Fruit fly (Drosophila melanogaster) whole organism, embryonic: Measurements from ENCODE around the gene Megf8.

Experiments used
- Asciz ChIP-seq: fragments of 200-800 bp; sonication (Bioruptor generic); optimal IDR thresholded peaks from 2 replicates; lab custom pipeline; 2017; ENCODE audit warnings: missing biosample characterization, mild to moderate bottlenecking, missing genetic modification characterization, missing genetic modification reagents
- Atf-2 ChIP-seq: fragments of 200-800 bp; sonication (Bioruptor generic); optimal IDR thresholded peaks from 2 replicates; lab custom pipeline; 2016; ENCODE audit warnings: missing biosample characterization, missing genetic modification characterization
- Awh ChIP-seq: fragments of 200-800 bp; sonication (Bioruptor generic); IDR thresholded peaks from 2 replicates; pipeline ENCODE4, ENCODE4 v1.3.6; 2022; ENCODE audit warnings: missing biosample characterization, missing genetic modification characterization
- B-H2 ChIP-seq: fragments of 200-800 bp; sonication (Bioruptor generic); optimal IDR thresholded peaks from 2 replicates; lab custom pipeline; 2018; ENCODE audit warnings: missing biosample characterization, mild to moderate bottlenecking, missing genetic modification characterization
- CG1024 ChIP-seq: fragments of 200-800 bp; sonication (Bioruptor generic); IDR thresholded peaks from 2 replicates; pipeline ENCODE4 v1.3.6; 2022; ENCODE audit warnings: missing biosample characterization, missing genetic modification characterization
- CG11696 ChIP-seq: fragments of 200-800 bp; sonication (Bioruptor generic); IDR thresholded peaks from 2 replicates; pipeline ENCODE4 v1.3.6; 2022; ENCODE audit warnings: missing biosample characterization, missing genetic modification characterization
- CG12104 ChIP-seq: fragments of 200-800 bp; sonication (Bioruptor generic); optimal IDR thresholded peaks from 3 replicates; lab custom pipeline; 2016; ENCODE audit warnings: missing biosample characterization, missing genetic modification characterization
- CG13424 ChIP-seq: fragments of 200-800 bp; sonication (Bioruptor generic); optimal IDR thresholded peaks from 2 replicates; lab custom pipeline; 2019; ENCODE audit warnings: missing biosample characterization, mild to moderate bottlenecking, missing genetic modification characterization, moderate library complexity
- CG13775 ChIP-seq: fragments of 200-800 bp; sonication (Bioruptor generic); optimal IDR thresholded peaks from 3 replicates; lab custom pipeline; 2017; ENCODE audit warnings: missing biosample characterization, mild to moderate bottlenecking, missing genetic modification characterization
- CG14965 ChIP-seq: fragments of 200-800 bp; sonication (Bioruptor generic); optimal IDR thresholded peaks from 2 replicates; lab custom pipeline; 2016; ENCODE audit warnings: missing biosample characterization, missing genetic modification characterization, borderline replicate concordance
- CG1529 ChIP-seq: fragments of 200-800 bp; sonication (Bioruptor generic); optimal IDR thresholded peaks from 3 replicates; lab custom pipeline; 2018; ENCODE audit warnings: missing biosample characterization, missing genetic modification characterization
- CG17802 ChIP-seq: fragments of 200-800 bp; sonication (Bioruptor generic); optimal IDR thresholded peaks from 2 replicates; lab custom pipeline; 2018; ENCODE audit warnings: missing biosample characterization, mild to moderate bottlenecking, missing genetic modification characterization, moderate library complexity
- CG18599 ChIP-seq: fragments of 200-800 bp; sonication (Bioruptor generic); optimal IDR thresholded peaks from 3 replicates; lab custom pipeline; 2017; ENCODE audit warnings: missing biosample characterization, missing genetic modification characterization, mild to moderate bottlenecking, moderate library complexity, missing genetic modification reagents
- CG18619 ChIP-seq: fragments of 200-800 bp; sonication (Bioruptor generic); optimal IDR thresholded peaks from 3 replicates; lab custom pipeline; 2017; ENCODE audit warnings: missing biosample characterization, mild to moderate bottlenecking, missing genetic modification characterization
- CG3163 ChIP-seq: fragments of 200-800 bp; sonication (Bioruptor generic); optimal IDR thresholded peaks from 3 replicates; lab custom pipeline; 2016; ENCODE audit warnings: missing biosample characterization, missing genetic modification characterization
- CG32532 ChIP-seq: fragments of 200-800 bp; sonication (Bioruptor generic); IDR thresholded peaks from 2 replicates; pipeline ENCODE4 v1.3.6; 2022; ENCODE audit warnings: missing biosample characterization, missing genetic modification characterization
- CG3847 ChIP-seq: fragments of 200-800 bp; sonication (Bioruptor generic); IDR thresholded peaks from 2 replicates; pipeline ENCODE4 v1.3.6; 2022; ENCODE audit warnings: missing biosample characterization, missing genetic modification characterization
- CG7745 ChIP-seq: fragments of 200-800 bp; sonication (Bioruptor generic); optimal IDR thresholded peaks from 2 replicates; lab custom pipeline; 2018; ENCODE audit warnings: missing biosample characterization, mild to moderate bottlenecking, missing genetic modification characterization, moderate library complexity
- CG8281 ChIP-seq: fragments of 200-800 bp; sonication (Bioruptor generic); optimal IDR thresholded peaks from 2 replicates; lab custom pipeline; 2018; ENCODE audit warnings: missing biosample characterization, mild to moderate bottlenecking, missing genetic modification characterization, moderate library complexity
- CG9609 ChIP-seq: fragments of 200-800 bp; sonication (Bioruptor generic); optimal IDR thresholded peaks from 3 replicates; lab custom pipeline; 2016; ENCODE audit warnings: missing biosample characterization, missing genetic modification characterization
- Chrac-16 ChIP-seq: fragments of 200-800 bp; sonication (Bioruptor generic); optimal IDR thresholded peaks from 3 replicates; lab custom pipeline; 2016; ENCODE audit warnings: missing biosample characterization, missing genetic modification characterization
- Drgx ChIP-seq: fragments of 200-800 bp; sonication (Bioruptor generic); IDR thresholded peaks from 2 replicates; pipeline ENCODE4 v1.3.6; 2022; ENCODE audit warnings: missing biosample characterization, missing genetic modification characterization
- Eip74EF ChIP-seq, 2 experiments: fragments of 200-800 bp in 1 of 2; fragments of >200 bp in 1 of 2; sonication (Bioruptor generic) in 1 of 2; optimal IDR thresholded peaks; 2 replicates each; lab custom pipeline; 2017 to 2019; ENCODE audit warnings: missing biosample characterization in 2 of 2, missing genetic modification characterization in 2 of 2, mild to moderate bottlenecking in 1 of 2, moderate library complexity in 1 of 2
- Ets65A ChIP-seq: fragments of 200-800 bp; sonication (Bioruptor generic); peaks from one replicate; lab custom pipeline; 2016; ENCODE audit warnings: missing biosample characterization, missing genetic modification characterization
- HLH4C ChIP-seq: fragments of 200-800 bp; sonication (Bioruptor generic); IDR thresholded peaks from 3 replicates; pipeline ENCODE4 v1.3.6; 2022; ENCODE audit warnings: missing biosample characterization, missing genetic modification characterization; ENCODE audit not compliant: partially characterized antibody
- Hand ChIP-seq: fragments of 200-800 bp; sonication (Bioruptor generic); optimal IDR thresholded peaks from 2 replicates; lab custom pipeline; 2017; ENCODE audit warnings: mild to moderate bottlenecking, missing biosample characterization, missing genetic modification reagents, missing genetic modification characterization
- Hmx ChIP-seq: fragments of 200-800 bp; sonication (Bioruptor generic); optimal IDR thresholded peaks from 2 replicates; lab custom pipeline; 2016; ENCODE audit warnings: missing biosample characterization, missing genetic modification characterization
- Hr3 ChIP-seq: fragments of 200-800 bp; sonication (Bioruptor generic); optimal IDR thresholded peaks from 3 replicates; lab custom pipeline; 2016; ENCODE audit warnings: missing biosample characterization, missing genetic modification characterization
- Hr78 ChIP-seq, 2 experiments: fragments of 200-800 bp in 1 of 2; fragments of >200 bp in 1 of 2; sonication (Bioruptor generic) in 1 of 2; optimal IDR thresholded peaks; 2 replicates each; lab custom pipeline; 2017 to 2019; ENCODE audit warnings: missing biosample characterization in 2 of 2, missing genetic modification characterization in 2 of 2, mild to moderate bottlenecking in 1 of 2, moderate library complexity in 1 of 2
- MBD-R2 ChIP-seq: fragments of 200-800 bp; sonication (Bioruptor generic); IDR thresholded peaks from 2 replicates; pipeline ENCODE4 v1.3.6; 2022; ENCODE audit warnings: missing biosample characterization, missing genetic modification characterization
- Myb ChIP-seq: fragments of 200-800 bp; sonication (Bioruptor generic); optimal IDR thresholded peaks from 2 replicates; lab custom pipeline; 2016; ENCODE audit warnings: missing biosample characterization, missing genetic modification characterization
- Neu2 ChIP-seq: fragments of 200-800 bp; sonication (Bioruptor generic); optimal IDR thresholded peaks from 3 replicates; lab custom pipeline; 2016; ENCODE audit warnings: missing biosample characterization, missing genetic modification characterization, borderline replicate concordance
- Rfx ChIP-seq: fragments of 200-800 bp; sonication (Bioruptor generic); IDR thresholded peaks from 2 replicates; pipeline ENCODE4 v1.3.6; 2022; ENCODE audit warnings: missing biosample characterization, missing genetic modification characterization
- Spps ChIP-seq: fragments of 200-800 bp; sonication (Bioruptor generic); optimal IDR thresholded peaks from 2 replicates; lab custom pipeline; 2018; ENCODE audit warnings: missing biosample characterization, mild to moderate bottlenecking, missing genetic modification characterization
- Sry-β ChIP-seq: fragments of 200-800 bp; sonication (Bioruptor generic); optimal IDR thresholded peaks from 2 replicates; lab custom pipeline; 2018; ENCODE audit warnings: missing biosample characterization, mild to moderate bottlenecking, missing genetic modification characterization, moderate library complexity
- Tbp ChIP-seq: fragments of >200 bp; optimal IDR thresholded peaks from 2 replicates; lab custom pipeline; 2018; ENCODE audit warnings: missing biosample characterization, missing genetic modification characterization
- Xrp1 ChIP-seq: fragments of 200-800 bp; sonication (Bioruptor generic); IDR thresholded peaks from 2 replicates; pipeline ENCODE4 v1.3.6; 2022; ENCODE audit warnings: missing biosample characterization, missing genetic modification characterization
- ase ChIP-seq: fragments of 200-800 bp; sonication (Bioruptor generic); IDR thresholded peaks from 3 replicates; pipeline ENCODE4 v1.3.6; 2022; ENCODE audit warnings: missing biosample characterization, missing genetic modification characterization
- cg ChIP-seq: fragments of 200-800 bp; sonication (Bioruptor generic); optimal IDR thresholded peaks from 3 replicates; lab custom pipeline; 2019; ENCODE audit warnings: missing biosample characterization, mild to moderate bottlenecking, missing genetic modification characterization, moderate library complexity
- eyg ChIP-seq: fragments of 200-800 bp; sonication (Bioruptor generic); optimal IDR thresholded peaks from 3 replicates; lab custom pipeline; 2016; ENCODE audit warnings: missing biosample characterization, missing genetic modification characterization
- hb ChIP-seq: fragments of 200-800 bp; sonication (Bioruptor generic); IDR thresholded peaks from 3 replicates; pipeline ENCODE4 v1.3.6; 2022; ENCODE audit warnings: missing biosample characterization, missing genetic modification characterization; ENCODE audit not compliant: partially characterized antibody
- lilli ChIP-seq: fragments of 200-800 bp; sonication (Bioruptor generic); optimal IDR thresholded peaks from 3 replicates; lab custom pipeline; 2016; ENCODE audit warnings: missing biosample characterization, missing genetic modification characterization
- mirr ChIP-seq: fragments of 200-800 bp; sonication (Bioruptor generic); optimal IDR thresholded peaks from 3 replicates; lab custom pipeline; 2018; ENCODE audit warnings: missing biosample characterization, mild to moderate bottlenecking, missing genetic modification characterization
- prd ChIP-seq, 3 experiments: fragments of >200 bp in 2 of 3; fragments of 200-800 bp in 1 of 3; sonication (Bioruptor generic) in 1 of 3; optimal IDR thresholded peaks in 2 of 3; IDR thresholded peaks in 1 of 3; 2 replicates in 2 of 3; 3 replicates in 1 of 3; pipeline versions ENCODE4 v1.3.6 to Lab custom; 2017 to 2022; ENCODE audit warnings: missing biosample characterization in 1 of 3, missing genetic modification characterization in 1 of 3
- sc ChIP-seq, 3 experiments: fragments of >200 bp in 2 of 3; fragments of 200-800 bp in 1 of 3; sonication (Bioruptor generic) in 1 of 3; optimal IDR thresholded peaks; 2 replicates in 2 of 3; 3 replicates in 1 of 3; lab custom pipeline; 2017; ENCODE audit warnings: mild to moderate bottlenecking in 1 of 3, missing biosample characterization in 1 of 3, missing genetic modification characterization in 1 of 3, missing genetic modification reagents in 1 of 3
- ssp ChIP-seq: fragments of 200-800 bp; sonication (Bioruptor generic); IDR thresholded peaks from 2 replicates; pipeline ENCODE4 v1.3.6; 2022; ENCODE audit warnings: missing biosample characterization, missing genetic modification characterization
- ttk ChIP-seq: fragments of 200-800 bp; sonication (Bioruptor generic); IDR thresholded peaks from 2 replicates; pipeline ENCODE4 v2.1.2; 2022; ENCODE audit warnings: missing biosample characterization, missing genetic modification characterization
- usp ChIP-seq: fragments of >200 bp; optimal IDR thresholded peaks from 2 replicates; lab custom pipeline; 2017; ENCODE audit warnings: missing biosample characterization, missing genetic modification characterization

Gene Megf8

DNA sequence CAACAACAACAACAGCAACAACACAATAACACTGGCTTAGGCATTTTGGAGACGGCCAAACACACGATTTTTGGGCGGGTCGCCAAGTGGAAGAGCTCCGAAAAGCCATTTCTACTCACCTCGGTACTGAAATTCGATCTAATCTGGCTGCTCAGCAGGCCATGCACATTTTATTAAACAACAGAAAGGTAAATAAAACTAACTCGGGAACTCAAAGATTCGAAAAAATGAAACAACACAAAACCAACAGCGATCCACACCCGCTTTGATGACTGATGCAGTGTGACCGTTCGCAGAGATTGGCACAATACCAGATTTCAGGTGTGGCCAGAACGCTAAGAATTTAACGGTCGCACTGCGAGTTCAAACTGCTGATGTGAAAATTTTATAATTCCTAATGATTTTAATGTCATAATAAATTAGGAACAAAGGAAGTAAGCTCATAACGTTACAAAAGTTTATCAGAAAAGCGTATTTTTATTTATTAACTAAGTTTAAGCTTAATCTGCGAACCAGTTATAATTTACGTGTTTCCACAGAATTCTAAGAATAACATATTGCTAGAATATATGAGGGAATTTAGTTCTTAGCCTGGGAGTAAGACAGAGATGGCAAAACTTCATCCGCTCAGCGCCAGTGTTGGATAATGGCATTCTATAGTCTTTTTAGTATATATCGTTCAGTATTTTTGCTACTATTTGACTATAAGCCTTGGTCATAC, 39.6 kb downstream of the Megf8 start, which contains the start of gene Mcr (continued):
- no peak for TF ChIP-seq CG13424 (tag; lab: Kevin White, UChicago)
- TF ChIP-seq Hand, result no peak
- no peak for TF ChIP-seq CG3163
- peak; percentile 51 for TF ChIP-seq lilli (GFP tag; lab: Kevin White, UChicago)
- peak; percentile 26 for TF ChIP-seq CG12104 (GFP tag; lab: Kevin White, UChicago)
- TF ChIP-seq CG3847 (GFP tag; lab: Robert Waterston, UW), result no peak; the same call in 1 of the 2 replicates
- no peak for TF ChIP-seq CG18599 (GFP tag; lab: Kevin White, UChicago)
- peak; percentile 98 for TF ChIP-seq Myb (GFP tag; lab: Kevin White, UChicago)
- no peak for TF ChIP-seq Asciz (GFP tag; lab: Kevin White, UChicago)
- TF ChIP-seq cg, result no peak
- no peak for TF ChIP-seq B-H2 (GFP tag; lab: Kevin White, UChicago)
- peak; percentile 64 for TF ChIP-seq Rfx (GFP tag; lab: Robert Waterston, UW)
- TF ChIP-seq Drgx, result peak; percentile 21; the same call in 1 of the 2 replicates
- peak; percentile 42; the same call in 1 of the 3 replicates for TF ChIP-seq HLH4C (GFP tag; lab: Robert Waterston, UW)
- no peak for TF ChIP-seq CG1529
- peak; percentile 9 for TF ChIP-seq Chrac-16 (GFP tag; lab: Kevin White, UChicago)
- no peak for TF ChIP-seq CG1024 (GFP tag; lab: Robert Waterston, UW)
- no peak for TF ChIP-seq Spps (tag; lab: Kevin White, UChicago)
- TF ChIP-seq Eip74EF (GFP tag; optimal IDR thresholded peaks at IDR 0.05; lab: Kevin White, UChicago), result no peak
- no peak for TF ChIP-seq mirr (GFP tag; lab: Kevin White, UChicago)
- TF ChIP-seq CG9609 (GFP tag; lab: Kevin White, UChicago), result no peak
- TF ChIP-seq Tbp, result no peak
- TF ChIP-seq CG7745 (tag; lab: Kevin White, UChicago), result no peak
- TF ChIP-seq CG17802 (tag; lab: Kevin White, UChicago), result no peak
- TF ChIP-seq CG13775 (GFP tag; lab: Kevin White, UChicago), result peak; percentile 28
- no peak for TF ChIP-seq eyg (GFP tag; lab: Kevin White, UChicago)
- peak; percentile 23 for TF ChIP-seq Sry-β (GFP tag; lab: Kevin White, UChicago)
- peak; percentile 8 for TF ChIP-seq MBD-R2
- peak; percentile 38 for TF ChIP-seq Ets65A (GFP tag; lab: Kevin White, UChicago)
- TF ChIP-seq CG18619 (GFP tag; lab: Kevin White, UChicago), result no peak
- TF ChIP-seq CG11696, result no peak
- no peak for TF ChIP-seq usp
- no peak for TF ChIP-seq Hr3 (GFP tag; lab: Kevin White, UChicago)
- no peak for TF ChIP-seq ase (GFP tag; lab: Robert Waterston, UW)
- no peak for TF ChIP-seq ttk (GFP tag; lab: Robert Waterston, UW)
- TF ChIP-seq Awh (GFP tag; lab: Robert Waterston, UW), result no peak
- TF ChIP-seq sc (optimal IDR thresholded peaks at IDR 0.05; lab: Kevin White, UChicago), result no peak
- TF ChIP-seq sc (GFP tag; optimal IDR thresholded peaks at IDR 0.05; lab: Kevin White, UChicago), result no peak
- no peak for TF ChIP-seq hb
- TF ChIP-seq CG14965 (GFP tag; lab: Kevin White, UChicago), result no peak
- TF ChIP-seq Hmx, result no peak
- peak; percentile 29; the same call in 1 of the 2 replicates for TF ChIP-seq ssp (GFP tag; lab: Robert Waterston, UW)
- TF ChIP-seq Neu2, result peak; percentile 19
- no peak; the same call in 1 of the 2 replicates for TF ChIP-seq CG32532
- TF ChIP-seq CG8281 (tag; lab: Kevin White, UChicago), result no peak
- no peak for TF ChIP-seq Hr78 (GFP tag; optimal IDR thresholded peaks at IDR 0.05; lab: Kevin White, UChicago)
- TF ChIP-seq prd (optimal IDR thresholded peaks at IDR 0.05; lab: Kevin White, UChicago), result no peak
- peak; percentile 28; the same call in 1 of the 3 replicates for TF ChIP-seq prd (GFP tag; IDR thresholded peaks at IDR 0.05; lab: Robert Waterston, UW)
- TF ChIP-seq Xrp1 (GFP tag; lab: Robert Waterston, UW), result no peak
- peak; percentile 7 for TF ChIP-seq Atf-2 (GFP tag; lab: Kevin White, UChicago)
